Fruit fly (Drosophila melanogaster) whole organism, prepupa: ENCODE data around the gene CG33257.

ENCODE experiments used
- CG7368 ChIP-seq: fragments of 200-800 bp; sonication (Bioruptor generic); optimal IDR thresholded peaks from 3 replicates; lab custom pipeline; 2016; ENCODE audit warnings: missing biosample characterization, missing genetic modification characterization
- Hr39 ChIP-seq: fragments of 200-800 bp; sonication (Bioruptor generic); optimal IDR thresholded peaks from 2 replicates; lab custom pipeline; 2016; ENCODE audit warnings: missing biosample characterization, missing genetic modification characterization
- Smox ChIP-seq: fragments of 200-800 bp; sonication (Bioruptor generic); optimal IDR thresholded peaks from 3 replicates; lab custom pipeline; 2016; ENCODE audit warnings: missing biosample characterization, missing genetic modification characterization
- acj6 ChIP-seq: fragments of 200-800 bp; sonication (Bioruptor generic); optimal IDR thresholded peaks from 3 replicates; lab custom pipeline; 2016; ENCODE audit warnings: missing biosample characterization, missing genetic modification characterization

DNA sequence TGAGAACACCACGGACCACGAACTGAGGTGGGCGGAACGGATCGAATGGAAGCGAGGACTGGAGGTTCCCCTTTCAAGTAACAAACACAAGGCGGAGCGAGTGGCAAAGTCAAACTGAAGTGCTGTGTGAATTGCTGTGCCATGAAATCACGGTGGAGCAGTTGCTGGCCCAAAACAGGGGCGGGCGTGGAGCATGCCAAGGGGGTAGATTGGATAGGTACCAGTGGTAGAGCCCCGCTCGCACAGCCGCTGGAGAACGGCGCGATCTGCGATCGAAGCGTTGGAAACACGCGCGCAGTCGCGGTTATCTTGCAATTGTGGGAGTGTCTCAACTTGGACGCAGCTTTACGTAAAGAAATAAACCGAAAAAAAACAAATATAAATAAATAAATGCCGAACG is 18.3 kb upstream of the CG33257 start, which contains the start of gene CG13038:
- TF ChIP-seq Hr39 (GFP tag; lab: Kevin White, UChicago) (no peak), CG7368 (GFP tag; lab: Kevin White, UChicago) (no peak), Smox (GFP tag; lab: Kevin White, UChicago) (no peak), acj6 (GFP tag; lab: Kevin White, UChicago) (no peak)
